Worm (Caenorhabditis elegans) whole organism, mixed stage, embryonic: Measurements from ENCODE around the gene his-17.
A peak's percentile ranks its signal among the peaks of the same experiment; 100 is the strongest.

Experiments
- M03D4.4 ChIP-seq: sonication (generic microtip); optimal IDR thresholded peaks from 2 replicates; lab custom pipeline; 2017; ENCODE audit warnings: mild to moderate bottlenecking, missing genetic modification characterization, missing compliant biosample characterization
- bed-3 ChIP-seq: fragments of 200-800 bp; sonication (Bioruptor generic); optimal IDR thresholded peaks from 3 replicates; lab custom pipeline; 2018; ENCODE audit warnings: mild to moderate bottlenecking, missing genetic modification characterization, moderate library complexity, missing compliant biosample characterization
- blmp-1 ChIP-seq: fragments of 150-350 bp; optimal IDR thresholded peaks from 2 replicates; lab custom pipeline; 2014; ENCODE audit warnings: missing biosample characterization, missing genetic modification characterization
- ceh-39 ChIP-seq: fragments of 150-350 bp; optimal IDR thresholded peaks from 2 replicates; lab custom pipeline; 2014; ENCODE audit warnings: missing biosample characterization, missing genetic modification characterization
- ceh-43 ChIP-seq: fragments of 200-800 bp; sonication (Bioruptor generic); optimal IDR thresholded peaks from 2 replicates; lab custom pipeline; 2018; ENCODE audit warnings: mild to moderate bottlenecking, missing genetic modification characterization, moderate library complexity, missing compliant biosample characterization
- ceh-83 ChIP-seq: fragments of 200-800 bp; sonication (Bioruptor generic); optimal IDR thresholded peaks from 2 replicates; lab custom pipeline; 2018; ENCODE audit warnings: mild to moderate bottlenecking, missing genetic modification characterization, missing compliant biosample characterization
- ces-1 ChIP-seq: fragments of 150-350 bp; optimal IDR thresholded peaks from 2 replicates; lab custom pipeline; 2014; ENCODE audit warnings: missing biosample characterization, missing genetic modification reagents, missing genetic modification characterization
- drap-1 ChIP-seq: fragments of 200-800 bp; sonication (Bioruptor generic); optimal IDR thresholded peaks from 3 replicates; lab custom pipeline; 2018; ENCODE audit warnings: mild to moderate bottlenecking, missing genetic modification characterization, missing compliant biosample characterization
- elt-1 ChIP-seq: sonication (generic microtip); optimal IDR thresholded peaks from 2 replicates; lab custom pipeline; 2017; ENCODE audit warnings: missing genetic modification characterization, mild to moderate bottlenecking, missing compliant biosample characterization, antibody characterized with exemption, moderate library complexity, borderline replicate concordance; ENCODE audit not compliant: insufficient read depth
- elt-3 ChIP-seq: fragments of 150-350 bp; optimal IDR thresholded peaks from 2 replicates; lab custom pipeline; 2014; ENCODE audit warnings: missing biosample characterization, missing genetic modification characterization
- flh-1 ChIP-seq: fragments of 200-800 bp; sonication (Bioruptor generic); optimal IDR thresholded peaks from 2 replicates; lab custom pipeline; 2018; ENCODE audit warnings: mild to moderate bottlenecking, missing genetic modification characterization, moderate library complexity, missing compliant biosample characterization
- ham-2 ChIP-seq: fragments of 200-800 bp; sonication (Bioruptor generic); optimal IDR thresholded peaks from 2 replicates; lab custom pipeline; 2018; ENCODE audit warnings: mild to moderate bottlenecking, missing genetic modification characterization, missing compliant biosample characterization
- hlh-1 ChIP-seq: fragments of 150-350 bp; optimal IDR thresholded peaks from 2 replicates; lab custom pipeline; 2014; ENCODE audit warnings: missing biosample characterization, missing genetic modification reagents, missing genetic modification characterization
- lsy-2 ChIP-seq: fragments of 150-350 bp; optimal IDR thresholded peaks from 2 replicates; lab custom pipeline; 2014; ENCODE audit warnings: missing biosample characterization, missing genetic modification characterization
- mep-1 ChIP-seq: fragments of 150-350 bp; optimal IDR thresholded peaks from 2 replicates; lab custom pipeline; 2017; ENCODE audit warnings: missing biosample characterization, missing genetic modification reagents, missing genetic modification characterization, inconsistent platforms
- mls-2 ChIP-seq: sonication (generic microtip); optimal IDR thresholded peaks from 2 replicates; lab custom pipeline; 2016; ENCODE audit warnings: mild to moderate bottlenecking, missing genetic modification characterization, moderate library complexity, missing compliant biosample characterization
- nhr-12 ChIP-seq: fragments of 150-350 bp; optimal IDR thresholded peaks from 2 replicates; lab custom pipeline; 2014; ENCODE audit warnings: missing biosample characterization, missing genetic modification characterization
- nhr-2 ChIP-seq: fragments of 150-350 bp; optimal IDR thresholded peaks from 2 replicates; lab custom pipeline; 2014; ENCODE audit warnings: missing biosample characterization, missing genetic modification characterization
- nhr-237 ChIP-seq: fragments of 150-350 bp; optimal IDR thresholded peaks from 2 replicates; lab custom pipeline; 2014; ENCODE audit warnings: missing biosample characterization, missing genetic modification characterization
- nhr-28 ChIP-seq: fragments of 150-350 bp; optimal IDR thresholded peaks from 2 replicates; lab custom pipeline; 2014; ENCODE audit warnings: missing biosample characterization, missing genetic modification characterization
- nhr-76 ChIP-seq: sonication (generic microtip); optimal IDR thresholded peaks from 2 replicates; lab custom pipeline; 2017; ENCODE audit warnings: missing biosample characterization, missing genetic modification characterization
- pha-4 ChIP-seq: fragments of 150-350 bp; optimal IDR thresholded peaks from 2 replicates; lab custom pipeline; 2018; ENCODE audit warnings: missing biosample characterization, missing genetic modification reagents, missing genetic modification characterization
- sem-2 ChIP-seq: fragments of 200-800 bp; sonication (Bioruptor generic); optimal IDR thresholded peaks from 2 replicates; lab custom pipeline; 2018; ENCODE audit warnings: mild to moderate bottlenecking, missing genetic modification characterization, missing compliant biosample characterization
- snpc-4 ChIP-seq: fragments of 150-350 bp; optimal IDR thresholded peaks from 2 replicates; lab custom pipeline; 2014; ENCODE audit warnings: missing biosample characterization, missing genetic modification characterization
- sptf-1 ChIP-seq: sonication (generic microtip); optimal IDR thresholded peaks from 2 replicates; lab custom pipeline; 2017; ENCODE audit warnings: mild to moderate bottlenecking, missing genetic modification characterization, moderate library complexity, missing compliant biosample characterization
- tbx-8 ChIP-seq: fragments of 200-800 bp; sonication (Bioruptor generic); optimal IDR thresholded peaks from 2 replicates; lab custom pipeline; 2018; ENCODE audit warnings: mild to moderate bottlenecking, missing genetic modification characterization, moderate library complexity, missing compliant biosample characterization
- unc-120 ChIP-seq: sonication (generic microtip); optimal IDR thresholded peaks from 2 replicates; lab custom pipeline; 2017; ENCODE audit warnings: missing genetic modification characterization, missing compliant biosample characterization; ENCODE audit not compliant: poor library complexity, severe bottlenecking
- unc-39 ChIP-seq: fragments of 150-350 bp; optimal IDR thresholded peaks from 2 replicates; lab custom pipeline; 2014; ENCODE audit warnings: missing biosample characterization, missing genetic modification characterization
- unc-62 ChIP-seq: fragments of 150-350 bp; optimal IDR thresholded peaks from 2 replicates; lab custom pipeline; 2014; ENCODE audit warnings: missing biosample characterization, missing genetic modification reagents, missing genetic modification characterization
- zip-8 ChIP-seq: fragments of 150-350 bp; optimal IDR thresholded peaks from 2 replicates; lab custom pipeline; 2014; ENCODE audit warnings: missing biosample characterization, missing genetic modification characterization
- ztf-11 ChIP-seq: fragments of 150-350 bp; optimal IDR thresholded peaks from 2 replicates; lab custom pipeline; 2014; ENCODE audit warnings: missing biosample characterization, missing genetic modification characterization

Gene his-17

DNA sequence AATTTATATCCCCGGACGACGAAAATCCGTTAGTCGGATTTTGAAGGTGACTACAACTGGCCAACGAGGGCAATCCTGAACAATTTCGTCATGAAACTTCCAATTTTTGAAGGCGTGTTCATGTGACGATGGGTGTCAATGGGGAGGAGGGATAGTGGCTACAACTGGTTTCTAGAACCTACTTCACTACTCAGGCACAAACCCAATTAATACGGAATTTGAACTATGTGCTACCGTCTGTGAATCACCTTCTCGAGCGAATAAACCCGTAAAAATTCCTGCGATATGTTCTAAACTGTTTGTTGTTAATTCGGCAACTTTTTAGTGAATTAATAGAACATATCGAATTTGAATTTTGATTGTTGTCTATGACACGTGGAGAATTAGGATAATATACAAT, 29.9 kb upstream of the his-17 start:
- TF ChIP-seq elt-1 (tag; lab: Kevin White, UChicago) (no peak), mls-2 (tag; lab: Kevin White, UChicago) (no peak), ham-2 (GFP tag; lab: Kevin White, UChicago) (no peak), flh-1 (GFP tag; lab: Kevin White, UChicago) (no peak), nhr-76 (tag; lab: Kevin White, UChicago) (no peak), snpc-4 (tag; lab: Kevin White, UChicago) (no peak), bed-3 (GFP tag; lab: Kevin White, UChicago) (no peak), unc-62 (GFP tag; lab: Kevin White, UChicago) (no peak), hlh-1 (tag; lab: Kevin White, UChicago) (no peak), ceh-39 (tag; lab: Kevin White, UChicago) (no peak), sem-2 (no peak), zip-8 (tag; lab: Kevin White, UChicago) (no peak), nhr-2 (tag; lab: Kevin White, UChicago) (no peak), tbx-8 (GFP tag; lab: Kevin White, UChicago) (no peak), ces-1 (no peak), M03D4.4 (no peak), nhr-237 (tag; lab: Kevin White, UChicago) (no peak), unc-120 (no peak)

DNA sequence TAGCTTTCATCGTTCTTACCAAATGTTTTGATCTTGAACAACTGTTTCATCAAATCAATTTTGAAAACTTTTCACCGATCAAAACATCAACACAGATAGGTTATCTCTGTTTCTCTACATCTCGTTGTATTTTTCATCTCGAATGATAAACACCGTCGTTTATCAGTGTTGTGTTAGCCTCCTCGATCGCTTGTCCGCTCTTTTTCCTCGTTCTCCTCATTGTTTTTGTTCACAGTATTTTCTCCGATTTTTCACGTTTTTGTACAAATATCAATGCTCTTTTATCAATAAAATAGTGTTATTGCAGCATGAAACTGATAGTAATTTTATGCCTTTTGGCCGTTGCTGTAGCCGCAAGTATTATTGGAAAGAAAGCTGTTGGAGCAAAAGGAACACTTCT, 25.0 kb upstream of the his-17 start, which contains the start of gene ttr-47:
Gene ttr-47, plus strand, starts transcription at position 308 of the 400 bp plus-strand sequence.
- TF ChIP-seq unc-39 (tag; lab: Kevin White, UChicago) (no peak), hlh-1 (tag; lab: Kevin White, UChicago) (peak; percentile 2), pha-4 (no peak), mep-1 (tag; lab: Kevin White, UChicago) (no peak)

DNA sequence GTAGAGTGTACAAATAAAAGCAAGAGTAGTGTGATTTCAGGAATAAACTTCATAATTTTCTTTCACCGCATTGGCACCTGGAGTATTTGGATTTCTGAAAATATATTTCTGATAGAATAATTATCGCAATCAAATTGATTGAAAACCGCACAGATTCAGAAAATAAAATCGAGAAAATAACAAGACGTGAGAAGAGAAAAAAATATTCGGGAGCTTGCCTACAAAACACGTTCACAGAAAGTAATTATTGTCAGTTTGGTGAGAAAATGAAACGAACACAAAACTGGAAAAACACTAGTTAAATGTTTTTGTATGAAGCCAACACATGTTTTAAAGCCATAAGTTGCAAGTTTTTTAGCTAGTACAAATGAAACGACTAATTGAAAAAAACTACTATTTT, 16.1 kb upstream of the his-17 start, which contains the start of gene mod-1:
Gene mod-1, minus strand, starts transcription at position 101 of the 400 bp plus-strand sequence.
- TF ChIP-seq ceh-83, result no peak
- no peak for TF ChIP-seq sptf-1
- TF ChIP-seq elt-1 (tag; lab: Kevin White, UChicago), result no peak
- TF ChIP-seq unc-120, result no peak
- no peak for TF ChIP-seq unc-39 (tag; lab: Kevin White, UChicago)
- TF ChIP-seq mls-2 (tag; lab: Kevin White, UChicago), result no peak

DNA sequence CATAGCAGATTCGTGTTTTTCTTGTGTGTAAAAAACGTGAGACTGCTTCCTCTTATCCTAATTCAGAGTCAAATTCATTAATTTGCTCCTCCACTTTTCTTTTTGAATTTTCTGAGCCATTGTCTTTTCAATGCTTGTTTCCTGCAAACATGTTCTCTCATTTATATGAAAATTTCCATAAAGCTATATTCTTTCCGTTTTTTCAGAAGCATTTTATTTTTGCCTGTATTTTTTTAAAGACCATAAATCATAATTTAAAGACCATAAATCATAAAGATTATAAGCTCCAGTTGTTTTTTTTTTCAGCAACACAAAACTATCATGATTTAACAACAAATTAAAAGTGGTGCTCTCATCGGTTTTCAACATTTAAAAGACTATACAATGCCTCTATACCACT, 9.1 kb upstream of the his-17 start, which contains the start of gene frpr-11:
Gene frpr-11, plus strand, starts transcription at position 301 of the 400 bp plus-strand sequence.
- TF ChIP-seq pha-4, result no peak
- no peak for TF ChIP-seq blmp-1 (tag; lab: Kevin White, UChicago)
- no peak for TF ChIP-seq nhr-237 (tag; lab: Kevin White, UChicago)
- TF ChIP-seq zip-8 (tag; lab: Kevin White, UChicago), result no peak
- TF ChIP-seq ces-1, result no peak
- TF ChIP-seq lsy-2 (tag; lab: Kevin White, UChicago), result no peak
- no peak for TF ChIP-seq elt-3

DNA sequence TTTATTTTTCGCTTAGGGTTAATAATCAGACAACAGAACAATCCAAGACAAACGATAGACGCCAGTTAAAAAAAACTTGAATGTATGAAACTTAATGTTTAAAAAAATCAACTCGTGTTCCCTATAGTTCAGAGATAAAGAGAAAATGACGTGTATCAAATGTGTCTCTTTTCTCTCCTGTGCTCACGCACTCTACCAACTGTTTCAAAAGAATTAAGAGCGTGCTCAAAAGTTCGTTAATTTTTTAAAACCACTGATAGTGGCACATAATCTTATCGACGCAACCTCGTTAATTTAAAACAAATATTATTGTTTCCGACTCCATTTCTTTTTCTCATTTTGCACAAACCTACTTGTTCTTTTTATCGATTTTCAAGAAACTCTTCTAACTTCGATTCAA, 7.9 kb upstream of the his-17 start:
- TF ChIP-seq ceh-83 (no peak), nhr-2 (tag; lab: Kevin White, UChicago) (no peak), flh-1 (GFP tag; lab: Kevin White, UChicago) (no peak)

DNA sequence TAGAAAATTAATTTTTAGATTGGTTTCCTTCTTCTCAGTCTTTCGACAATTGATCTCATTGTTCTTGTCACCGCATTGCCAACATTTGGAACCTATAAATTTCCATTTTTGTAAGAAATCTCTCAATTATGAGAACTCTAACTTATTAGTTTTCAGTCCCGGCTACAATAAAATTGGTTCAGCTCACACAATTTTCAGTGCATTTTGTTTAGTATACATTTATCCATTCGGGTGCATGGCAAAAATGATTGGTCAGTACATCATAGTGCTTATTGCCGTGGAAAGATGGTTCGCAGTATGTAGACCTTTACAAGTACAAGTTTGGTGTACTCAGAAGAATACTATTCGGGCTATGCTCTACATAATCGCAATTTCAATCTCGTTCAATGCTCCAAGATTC, 6.1 kb upstream of the his-17 start:
- TF ChIP-seq nhr-28, result no peak
- TF ChIP-seq unc-120, result no peak
- TF ChIP-seq lsy-2 (tag; lab: Kevin White, UChicago), result no peak
- no peak for TF ChIP-seq nhr-76 (tag; lab: Kevin White, UChicago)
- TF ChIP-seq ham-2 (GFP tag; lab: Kevin White, UChicago), result no peak
- TF ChIP-seq drap-1 (GFP tag; lab: Kevin White, UChicago), result no peak
- no peak for TF ChIP-seq unc-62 (GFP tag; lab: Kevin White, UChicago)
- no peak for TF ChIP-seq nhr-12 (tag; lab: Kevin White, UChicago)
- TF ChIP-seq pha-4, result no peak
- no peak for TF ChIP-seq flh-1 (GFP tag; lab: Kevin White, UChicago)
- no peak for TF ChIP-seq ztf-11 (tag; lab: Kevin White, UChicago)
- TF ChIP-seq bed-3 (GFP tag; lab: Kevin White, UChicago), result no peak
- TF ChIP-seq ceh-43, result no peak
- TF ChIP-seq tbx-8 (GFP tag; lab: Kevin White, UChicago), result no peak
- TF ChIP-seq nhr-237 (tag; lab: Kevin White, UChicago), result no peak
- no peak for TF ChIP-seq nhr-2 (tag; lab: Kevin White, UChicago)
